Worm (Caenorhabditis elegans) whole organism, young adult: Measurements from ENCODE around the gene ZK666.1.

Source experiments
- lag-1 ChIP-seq: fragments of 200-800 bp; sonication (Bioruptor generic); IDR thresholded peaks from 2 replicates; pipeline ENCODE4 v1.3.6; 2022; ENCODE audit warnings: missing genetic modification reagents, missing genetic modification characterization, missing compliant biosample characterization
- pha-4 ChIP-seq: fragments of 150-350 bp; sonication (generic microtip); optimal IDR thresholded peaks from 2 replicates; lab custom pipeline; 2014; ENCODE audit warnings: missing biosample characterization, missing genetic modification reagents, missing genetic modification characterization

DNA sequence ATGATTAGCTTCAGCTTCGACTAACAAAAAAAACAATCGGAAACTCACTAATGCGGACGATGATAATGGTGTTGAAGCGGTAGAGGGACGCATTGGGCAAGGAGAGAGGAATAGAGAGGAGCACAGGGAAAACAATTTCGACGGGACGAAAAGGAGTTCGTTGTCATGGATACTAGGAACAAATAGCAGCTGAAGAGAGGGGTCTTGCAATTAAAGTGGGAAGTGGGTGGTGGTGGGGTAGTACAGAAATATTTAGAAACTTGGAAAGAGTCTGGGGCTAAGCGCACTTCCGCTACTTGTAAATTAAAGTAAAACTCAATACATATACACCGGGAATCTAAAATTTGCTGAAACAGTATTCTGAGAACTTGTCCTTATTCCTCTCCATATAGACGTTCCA is 38.6 kb upstream of the ZK666.1 start, which contains the start of gene F59B10.2:
- TF ChIP-seq pha-4 (tag; lab: Kevin White, UChicago): no peak
- TF ChIP-seq lag-1 (GFP tag; lab: Robert Waterston, UW): no peak
